Worm (Caenorhabditis elegans): ENCODE data around the gene C27F2.10.

ce11 chrIII:4983961-4984360, 2.7 kb downstream of the C27F2.10 start:
- TF ChIP-seq him-1 (tag; optimal IDR thresholded peaks at IDR 0.05) (no peak), W03F9.2 (tag; optimal IDR thresholded peaks at IDR 0.05) (no peak), dao-5 (tag; optimal IDR thresholded peaks at IDR 0.05) (no peak)
